Worm (Caenorhabditis elegans) whole organism, L2 larva: ENCODE measurements around the gene str-94.

Source experiments
- F13H6.1 ChIP-seq: sonication (generic microtip); optimal IDR thresholded peaks from 2 replicates; lab custom pipeline; 2016; ENCODE audit warnings: missing genetic modification characterization, missing compliant biosample characterization
- alr-1 ChIP-seq: fragments of 150-350 bp; optimal IDR thresholded peaks from 2 replicates; lab custom pipeline; 2014; ENCODE audit warnings: missing biosample characterization, missing genetic modification characterization
- ama-1 ChIP-seq: fragments of 150-350 bp; optimal IDR thresholded peaks from 2 replicates; lab custom pipeline; 2018; ENCODE audit warnings: inconsistent platforms
- lin-13 ChIP-seq: fragments of 150-350 bp; optimal IDR thresholded peaks from 2 replicates; lab custom pipeline; 2014; ENCODE audit warnings: missing biosample characterization, missing genetic modification reagents, missing genetic modification characterization
- unc-62 ChIP-seq: fragments of 150-350 bp; optimal IDR thresholded peaks from 2 replicates; lab custom pipeline; 2014; ENCODE audit warnings: missing biosample characterization, missing genetic modification reagents, missing genetic modification characterization
- zag-1 ChIP-seq: fragments of 150-350 bp; optimal IDR thresholded peaks from 2 replicates; lab custom pipeline; 2014; ENCODE audit warnings: missing biosample characterization, missing genetic modification characterization
- ztf-11 ChIP-seq: sonication (generic microtip); optimal IDR thresholded peaks from 2 replicates; lab custom pipeline; 2017; ENCODE audit warnings: missing biosample characterization, missing genetic modification characterization

- no peak for TF ChIP-seq alr-1
- peak; percentile 39 for TF ChIP-seq zag-1 (tag; lab: Kevin White, UChicago)
- TF ChIP-seq lin-13 (GFP tag; lab: Kevin White, UChicago) = no peak
- peak; percentile 65 for TF ChIP-seq unc-62 (GFP tag; lab: Kevin White, UChicago)
- no peak for TF ChIP-seq ama-1 (lab: Kevin White, UChicago)
- TF ChIP-seq F13H6.1 = peak; percentile 2
- TF ChIP-seq ztf-11 (tag; lab: Kevin White, UChicago) = no peak
Observed at ce11 chrV:9218655-9219389, 30.3 kb downstream of the str-94 start.
